Fruit fly (Drosophila melanogaster) S2 (cell line): ENCODE results near the gene CG14082.

Experiments
- CG8478 ChIP-seq: fragments of >200 bp; optimal IDR thresholded peaks from 2 replicates; lab custom pipeline; 2018
- CTCF ChIP-seq, 2 experiments: fragments of >200 bp; optimal IDR thresholded peaks; 2 replicates each; lab custom pipeline; 2018

DNA sequence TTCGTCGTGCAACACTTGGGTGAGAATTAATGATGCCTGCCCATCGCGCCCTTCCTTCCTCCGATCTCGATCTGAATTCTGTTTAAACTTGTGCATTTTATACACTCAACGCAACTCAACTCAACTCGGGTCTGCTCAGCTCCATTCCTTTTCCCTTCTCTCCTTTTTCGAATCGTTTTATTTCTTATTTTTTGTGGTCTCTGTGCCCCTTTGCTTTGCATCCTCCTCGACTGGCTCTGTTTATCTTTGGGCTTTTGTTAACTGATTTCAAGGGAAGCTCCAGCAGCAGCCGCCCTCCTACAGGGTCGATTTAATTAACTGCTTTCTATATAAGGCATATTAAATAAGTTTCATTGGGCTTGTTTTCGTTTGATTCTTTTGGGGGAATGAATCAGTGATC lies 25.0 kb upstream of the CG14082 start:
- TF ChIP-seq CG8478: no peak
- TF ChIP-seq CTCF (optimal IDR thresholded peaks at IDR 0.05; lab: Kevin White, UChicago): no peak
